Worm (Caenorhabditis elegans) whole organism, L4/young adult: Measurements from ENCODE around the gene set-17.

Experiments
- W03F9.2 ChIP-seq: fragments of 150-350 bp; optimal IDR thresholded peaks from 2 replicates; lab custom pipeline; 2014; ENCODE audit warnings: missing biosample characterization, missing genetic modification characterization
- dao-5 ChIP-seq: sonication (generic microtip); optimal IDR thresholded peaks from 2 replicates; lab custom pipeline; 2016; ENCODE audit warnings: missing genotype, missing genetic modification characterization, moderate library complexity, missing compliant biosample characterization
- him-1 ChIP-seq: sonication (generic microtip); optimal IDR thresholded peaks from 2 replicates; lab custom pipeline; 2016; ENCODE audit warnings: missing genotype, missing genetic modification reagents, missing genetic modification characterization, missing compliant biosample characterization

- TF ChIP-seq dao-5 (tag; lab: Kevin White, UChicago) (no peak), W03F9.2 (tag; lab: Kevin White, UChicago) (no peak), him-1 (no peak)
Observed at ce11 chrII:8921456-8921855, 18.8 kb downstream of the set-17 start.
